Worm (Caenorhabditis elegans) whole organism, L4 larva: ENCODE measurements around the gene rps-21.

Source experiments
- F44E2.7 ChIP-seq: fragments of 200-800 bp; sonication (Bioruptor generic); IDR thresholded peaks from 2 replicates; pipeline ENCODE4 v2.1.2; 2022; ENCODE audit warnings: missing genetic modification characterization, missing compliant biosample characterization
- R02D3.7 ChIP-seq: fragments of 150-350 bp; sonication (generic microtip); optimal IDR thresholded peaks from 3 replicates; lab custom pipeline; 2014; ENCODE audit warnings: missing biosample characterization, missing genetic modification characterization
- Y5F2A.4 ChIP-seq: fragments of 200-800 bp; sonication (Bioruptor generic); optimal IDR thresholded peaks from 2 replicates; lab custom pipeline; 2018; ENCODE audit warnings: mild to moderate bottlenecking, missing genetic modification characterization, missing compliant biosample characterization
- ama-1 ChIP-seq: fragments of 150-350 bp; optimal IDR thresholded peaks from 2 replicates; lab custom pipeline; 2014; ENCODE audit warnings: inconsistent platforms, mixed read lengths
- arid-1 ChIP-seq: fragments of 200-800 bp; sonication (Bioruptor generic); conservative IDR thresholded peaks from 2 replicates; pipeline ENCODE4 v1.3.6; 2022; ENCODE audit warnings: missing genetic modification reagents, missing genetic modification characterization, missing compliant biosample characterization
- ceh-28 ChIP-seq: fragments of 150-350 bp; optimal IDR thresholded peaks from 2 replicates; lab custom pipeline; 2014; ENCODE audit warnings: missing biosample characterization, missing genetic modification reagents, missing genetic modification characterization
- ceh-62 ChIP-seq: sonication (generic microtip); optimal IDR thresholded peaks from 2 replicates; lab custom pipeline; 2017; ENCODE audit warnings: missing biosample characterization, missing genetic modification characterization
- ceh-82 ChIP-seq: sonication (generic microtip); optimal IDR thresholded peaks from 2 replicates; lab custom pipeline; 2017; ENCODE audit warnings: missing biosample characterization, missing genetic modification characterization
- ces-1 ChIP-seq: fragments of 150-350 bp; sonication (generic microtip); optimal IDR thresholded peaks from 4 replicates; lab custom pipeline; 2014; ENCODE audit warnings: missing biosample characterization, missing genetic modification reagents, missing genetic modification characterization
- ctbp-1 ChIP-seq: fragments of 200-800 bp; sonication (Bioruptor generic); IDR thresholded peaks from 2 replicates; pipeline ENCODE4 v1.3.6; 2022; ENCODE audit warnings: missing genetic modification reagents, missing genetic modification characterization, missing compliant biosample characterization
- daf-12 ChIP-seq: fragments of 150-350 bp; optimal IDR thresholded peaks from 2 replicates; lab custom pipeline; 2014; ENCODE audit warnings: missing biosample characterization, missing genetic modification reagents, missing genetic modification characterization
- dmd-9 ChIP-seq: fragments of 200-800 bp; sonication (Bioruptor generic); IDR thresholded peaks from 2 replicates; pipeline ENCODE4 v1.3.6; 2022; ENCODE audit warnings: missing genetic modification reagents, missing genetic modification characterization, missing compliant biosample characterization
- dpl-1 ChIP-seq: fragments of 150-350 bp; optimal IDR thresholded peaks from 2 replicates; lab custom pipeline; 2014; ENCODE audit warnings: missing biosample characterization, missing genetic modification reagents, missing genetic modification characterization
- duxl-1 ChIP-seq: sonication (generic microtip); optimal IDR thresholded peaks from 2 replicates; lab custom pipeline; 2016; ENCODE audit warnings: mild to moderate bottlenecking, missing genetic modification characterization, moderate library complexity, missing compliant biosample characterization; ENCODE audit not compliant: poor library complexity
- dve-1 ChIP-seq: sonication (generic microtip); optimal IDR thresholded peaks from 2 replicates; lab custom pipeline; 2017; ENCODE audit warnings: antibody characterized with exemption, mild to moderate bottlenecking, missing genetic modification characterization, missing compliant biosample characterization; ENCODE audit not compliant: insufficient read depth
- egl-27 ChIP-seq: sonication (generic microtip); optimal IDR thresholded peaks from 3 replicates; lab custom pipeline; 2017; ENCODE audit warnings: missing biosample characterization, missing genetic modification reagents, missing genetic modification characterization
- hlh-11 ChIP-seq: fragments of 200-800 bp; sonication (Bioruptor generic); optimal IDR thresholded peaks from 2 replicates; lab custom pipeline; 2018; ENCODE audit warnings: mild to moderate bottlenecking, missing genetic modification characterization, missing compliant biosample characterization
- jun-1 ChIP-seq: fragments of 150-350 bp; optimal IDR thresholded peaks from 2 replicates; lab custom pipeline; 2014; ENCODE audit warnings: missing biosample characterization, missing genetic modification reagents, missing genetic modification characterization
- lim-7 ChIP-seq: fragments of 200-800 bp; sonication (Bioruptor generic); IDR thresholded peaks from 2 replicates; pipeline ENCODE4 v1.3.6; 2022; ENCODE audit warnings: missing genetic modification characterization, missing compliant biosample characterization
- lin-15B ChIP-seq: fragments of 150-350 bp; sonication (generic microtip); optimal IDR thresholded peaks from 3 replicates; lab custom pipeline; 2014; ENCODE audit warnings: missing biosample characterization, missing genetic modification characterization
- lin-29 ChIP-seq: fragments of 200-800 bp; sonication (Bioruptor generic); IDR thresholded peaks from 2 replicates; pipeline ENCODE4 v1.3.6; 2022; ENCODE audit warnings: missing genetic modification reagents, missing genetic modification characterization, missing compliant biosample characterization
- lin-38 ChIP-seq: fragments of 200-800 bp; sonication (Bioruptor generic); IDR thresholded peaks from 2 replicates; pipeline ENCODE4 v1.3.6; 2022; ENCODE audit warnings: missing genetic modification reagents, missing genetic modification characterization, missing compliant biosample characterization
- lir-3 ChIP-seq: sonication (generic microtip); optimal IDR thresholded peaks from 2 replicates; lab custom pipeline; 2016; ENCODE audit warnings: mild to moderate bottlenecking, missing genetic modification characterization, missing compliant biosample characterization
- madf-5 ChIP-seq, 2 experiments: fragments of 200-800 bp; sonication (Bioruptor generic); IDR thresholded peaks; 2 replicates each; pipeline ENCODE4 v1.3.6; 2022; ENCODE audit warnings: missing compliant biosample characterization in 2 of 2, missing genetic modification characterization in 2 of 2
- mes-2 ChIP-seq: sonication (generic microtip); optimal IDR thresholded peaks from 2 replicates; lab custom pipeline; 2016; ENCODE audit warnings: missing genotype, mild to moderate bottlenecking, missing genetic modification characterization, missing compliant biosample characterization; ENCODE audit not compliant: poor library complexity, severe bottlenecking
- mxl-2 ChIP-seq: fragments of 200-800 bp; sonication (Bioruptor generic); conservative IDR thresholded peaks from 2 replicates; pipeline ENCODE4 v1.3.6; 2022; ENCODE audit warnings: missing genetic modification reagents, missing genetic modification characterization, missing compliant biosample characterization
- nhr-237 ChIP-seq: sonication (generic microtip); optimal IDR thresholded peaks from 2 replicates; lab custom pipeline; 2017; ENCODE audit warnings: missing biosample characterization, missing genetic modification characterization
- nhr-28 ChIP-seq: fragments of 150-350 bp; optimal IDR thresholded peaks from 2 replicates; lab custom pipeline; 2014; ENCODE audit warnings: missing biosample characterization, missing genetic modification characterization
- nhr-41 ChIP-seq: fragments of 200-800 bp; sonication (Bioruptor generic); IDR thresholded peaks from 2 replicates; pipeline ENCODE4 v1.3.6; 2022; ENCODE audit warnings: missing genetic modification reagents, missing genetic modification characterization, missing compliant biosample characterization
- nhr-6 ChIP-seq: fragments of 150-350 bp; optimal IDR thresholded peaks from 2 replicates; lab custom pipeline; 2014; ENCODE audit warnings: missing biosample characterization, missing genetic modification characterization
- pqm-1 ChIP-seq: sonication (generic microtip); optimal IDR thresholded peaks from 2 replicates; lab custom pipeline; 2017; ENCODE audit warnings: missing biosample characterization, missing genetic modification characterization
- rbr-2 ChIP-seq: sonication (generic microtip); optimal IDR thresholded peaks from 2 replicates; lab custom pipeline; 2016; ENCODE audit warnings: missing genotype, missing genetic modification characterization, missing compliant biosample characterization
- saeg-2 ChIP-seq: fragments of 200-800 bp; sonication (Bioruptor generic); IDR thresholded peaks from 2 replicates; pipeline ENCODE4 v1.3.6; 2022; ENCODE audit warnings: missing genetic modification reagents, missing genetic modification characterization, missing compliant biosample characterization
- sdz-12 ChIP-seq: fragments of 200-800 bp; sonication (Bioruptor generic); optimal IDR thresholded peaks from 2 replicates; lab custom pipeline; 2018; ENCODE audit warnings: mild to moderate bottlenecking, missing genetic modification characterization, missing compliant biosample characterization
- snpc-4 ChIP-seq: fragments of 150-350 bp; optimal IDR thresholded peaks from 2 replicates; lab custom pipeline; 2014; ENCODE audit warnings: missing biosample characterization, missing genetic modification characterization
- tra-1 ChIP-seq: fragments of 200-800 bp; sonication (Bioruptor generic); IDR thresholded peaks from 2 replicates; pipeline ENCODE4 v1.3.6; 2022; ENCODE audit warnings: missing genetic modification reagents, missing genetic modification characterization, missing compliant biosample characterization
- unc-130 ChIP-seq: sonication (generic microtip); optimal IDR thresholded peaks from 2 replicates; lab custom pipeline; 2016; ENCODE audit warnings: missing genetic modification reagents, missing genetic modification characterization, missing compliant biosample characterization
- unc-62 ChIP-seq, 3 experiments: fragments of 150-350 bp in 1 of 3; sonication (generic microtip); optimal IDR thresholded peaks in 2 of 3; peaks in 1 of 3; 1 replicate in 1 of 3; 2 replicates in 2 of 3; lab custom pipeline; 2014 to 2017; ENCODE audit warnings: missing biosample characterization in 3 of 3, missing genetic modification characterization in 3 of 3, missing genetic modification reagents in 3 of 3, missing genotype in 1 of 3
- vab-7 ChIP-seq: fragments of 200-800 bp; sonication (Bioruptor generic); IDR thresholded peaks from 2 replicates; pipeline ENCODE4 v1.3.6; 2022; ENCODE audit warnings: missing genetic modification reagents, missing genetic modification characterization, missing compliant biosample characterization
- zag-1 ChIP-seq: fragments of 150-350 bp; optimal IDR thresholded peaks from 2 replicates; lab custom pipeline; 2014; ENCODE audit warnings: missing biosample characterization, missing genetic modification characterization
- zfp-3 ChIP-seq: fragments of 200-800 bp; sonication (Bioruptor generic); conservative IDR thresholded peaks from 2 replicates; pipeline ENCODE4 v1.3.6; 2022; ENCODE audit warnings: missing genetic modification reagents, missing genetic modification characterization, missing compliant biosample characterization

Gene rps-21

ce11 chrIII:7232782-7233181 is 43.4 kb upstream of the rps-21 start, which contains the start of gene adr-2:
Gene adr-2, minus strand, starts transcription at chrIII:7232882.
- TF ChIP-seq dmd-9 (GFP tag; lab: Robert Waterston, UW) (no peak), vab-7 (GFP tag; lab: Robert Waterston, UW) (no peak), nhr-237 (no peak), madf-5 (GFP tag; IDR thresholded peaks at IDR 0.05; lab: Robert Waterston, UW) (no peak), saeg-2 (GFP tag; lab: Robert Waterston, UW) (no peak), rbr-2 (tag; lab: Kevin White, UChicago) (no peak)

- TF ChIP-seq lin-29 (GFP tag; lab: Robert Waterston, UW) (no peak), arid-1 (GFP tag; lab: Robert Waterston, UW) (0 out of 2 replicates have a peak, but pooled peaks have one; percentile 16), duxl-1 (no peak), nhr-6 (tag; lab: Kevin White, UChicago) (no peak), lim-7 (GFP tag; lab: Robert Waterston, UW) (no peak), zag-1 (tag; lab: Kevin White, UChicago) (no peak), nhr-41 (GFP tag; lab: Robert Waterston, UW) (no peak), lir-3 (tag; lab: Kevin White, UChicago) (no peak), unc-130 (GFP tag; lab: Kevin White, UChicago) (no peak), pqm-1 (tag; lab: Kevin White, UChicago) (no peak), zfp-3 (no peak), nhr-28 (no peak), unc-62 (GFP tag; optimal IDR thresholded peaks at IDR 0.05 in 1 of 2; lab: Kevin White, UChicago) (peak in 1 of 2 experiments; percentile 66), unc-62 (tag; optimal IDR thresholded peaks at IDR 0.05; lab: Kevin White, UChicago) (no peak), R02D3.7 (tag; lab: Kevin White, UChicago) (no peak), Y5F2A.4 (GFP tag; lab: Kevin White, UChicago) (no peak), lin-38 (GFP tag; lab: Robert Waterston, UW) (peak; percentile 29; the same call in 1 of the 2 replicates), mxl-2 (GFP tag; lab: Robert Waterston, UW) (no peak), egl-27 (tag; lab: Kevin White, UChicago) (no peak), hlh-11 (no peak), ces-1 (GFP tag; lab: Kevin White, UChicago) (no peak)
Observed at ce11 chrIII:7230841-7231240, 41.4 kb upstream of the rps-21 start, which contains the start of gene R151.10. Gene R151.10, minus strand, starts transcription at chrIII:7230941.

ce11 chrIII:7229687-7230086 is 40.3 kb upstream of the rps-21 start, which contains the start of gene R151.8:
Gene R151.8, minus strand, starts transcription at chrIII:7229787.
- TF ChIP-seq mxl-2 (GFP tag; lab: Robert Waterston, UW) = no peak
- TF ChIP-seq ceh-82 (tag; lab: Kevin White, UChicago) = no peak
- no peak for TF ChIP-seq sdz-12
- TF ChIP-seq snpc-4 (tag; lab: Kevin White, UChicago) = no peak
- no peak for TF ChIP-seq tra-1
- TF ChIP-seq ceh-62 (tag; lab: Kevin White, UChicago) = no peak
- no peak for TF ChIP-seq ceh-28 (tag; lab: Kevin White, UChicago)
- no peak for TF ChIP-seq duxl-1
- no peak for TF ChIP-seq ctbp-1
- no peak for TF ChIP-seq jun-1
- TF ChIP-seq dve-1 (tag; lab: Kevin White, UChicago) = no peak
- no peak for TF ChIP-seq mes-2 (tag; lab: Kevin White, UChicago)
- no peak for TF ChIP-seq daf-12
- no peak for TF ChIP-seq dpl-1 (GFP tag; lab: Kevin White, UChicago)
- TF ChIP-seq F44E2.7 (GFP tag; lab: Robert Waterston, UW) = no peak
- TF ChIP-seq ama-1 (lab: Kevin White, UChicago) = no peak
- TF ChIP-seq lin-15B = no peak
